Worm (Caenorhabditis elegans) whole organism, late embryonic: Measurements from ENCODE around the gene apc-17.

Experiments
- C08G9.2 ChIP-seq: sonication (generic microtip); optimal IDR thresholded peaks from 2 replicates; lab custom pipeline; 2016; ENCODE audit warnings: mild to moderate bottlenecking, missing genetic modification characterization, moderate library complexity, missing compliant biosample characterization
- C38D4.7 ChIP-seq: fragments of 200-800 bp; sonication (Bioruptor generic); optimal IDR thresholded peaks from 2 replicates; lab custom pipeline; 2018; ENCODE audit warnings: mild to moderate bottlenecking, missing genetic modification characterization, moderate library complexity, missing compliant biosample characterization
- F13H6.1 ChIP-seq: sonication (generic microtip); optimal IDR thresholded peaks from 2 replicates; lab custom pipeline; 2016; ENCODE audit warnings: missing genetic modification characterization, missing compliant biosample characterization
- Y22D7AL.16 ChIP-seq: sonication (generic microtip); optimal IDR thresholded peaks from 2 replicates; lab custom pipeline; 2016; ENCODE audit warnings: missing genetic modification characterization, missing compliant biosample characterization
- ahr-1 ChIP-seq: sonication (generic microtip); optimal IDR thresholded peaks from 2 replicates; lab custom pipeline; 2016; ENCODE audit warnings: missing genetic modification characterization, missing compliant biosample characterization
- ceh-14 ChIP-seq: sonication (generic microtip); optimal IDR thresholded peaks from 2 replicates; lab custom pipeline; 2016; ENCODE audit warnings: missing genotype, missing genetic modification characterization, missing compliant biosample characterization
- ceh-19 ChIP-seq: fragments of 200-800 bp; sonication (Bioruptor generic); optimal IDR thresholded peaks from 2 replicates; lab custom pipeline; 2018; ENCODE audit warnings: mild to moderate bottlenecking, missing genetic modification characterization, missing compliant biosample characterization
- ceh-30 ChIP-seq: fragments of 150-350 bp; optimal IDR thresholded peaks from 2 replicates; lab custom pipeline; 2014; ENCODE audit warnings: missing biosample characterization, missing genetic modification characterization
- ceh-45 ChIP-seq: fragments of 200-800 bp; sonication (Bioruptor generic); IDR thresholded peaks from 2 replicates; pipeline ENCODE4 v1.3.6; 2022; ENCODE audit warnings: missing genetic modification reagents, missing genetic modification characterization, missing compliant biosample characterization
- dmd-4 ChIP-seq: sonication (generic microtip); optimal IDR thresholded peaks from 2 replicates; lab custom pipeline; 2016; ENCODE audit warnings: borderline replicate concordance, missing genetic modification characterization, missing compliant biosample characterization
- elt-4 ChIP-seq: sonication (generic microtip); optimal IDR thresholded peaks from 2 replicates; lab custom pipeline; 2016; ENCODE audit warnings: missing genetic modification characterization, missing compliant biosample characterization
- eyg-1 ChIP-seq: sonication (generic microtip); optimal IDR thresholded peaks from 2 replicates; lab custom pipeline; 2016; ENCODE audit warnings: missing genotype, missing genetic modification characterization, missing compliant biosample characterization
- fax-1 ChIP-seq: sonication (generic microtip); optimal IDR thresholded peaks from 2 replicates; lab custom pipeline; 2016; ENCODE audit warnings: missing genotype, missing genetic modification characterization, missing compliant biosample characterization
- hlh-13 ChIP-seq: fragments of 200-800 bp; sonication (Bioruptor generic); optimal IDR thresholded peaks from 2 replicates; lab custom pipeline; 2018; ENCODE audit warnings: mild to moderate bottlenecking, missing genetic modification characterization, missing compliant biosample characterization
- hlh-15 ChIP-seq: sonication (generic microtip); optimal IDR thresholded peaks from 2 replicates; lab custom pipeline; 2016; ENCODE audit warnings: missing genetic modification characterization, missing compliant biosample characterization
- hlh-6 ChIP-seq: sonication (generic microtip); optimal IDR thresholded peaks from 2 replicates; lab custom pipeline; 2016; ENCODE audit warnings: missing genotype, missing genetic modification characterization, missing compliant biosample characterization
- nhr-232 ChIP-seq: sonication (generic microtip); optimal IDR thresholded peaks from 2 replicates; lab custom pipeline; 2016; ENCODE audit warnings: missing genetic modification characterization, missing compliant biosample characterization
- npax-4 ChIP-seq: sonication (generic microtip); optimal IDR thresholded peaks from 2 replicates; lab custom pipeline; 2016; ENCODE audit warnings: missing genetic modification characterization, missing compliant biosample characterization
- pat-9 ChIP-seq: fragments of 200-800 bp; sonication (Bioruptor generic); optimal IDR thresholded peaks from 2 replicates; lab custom pipeline; 2018; ENCODE audit warnings: mild to moderate bottlenecking, missing genetic modification characterization, moderate library complexity, missing compliant biosample characterization
- pax-1 ChIP-seq: fragments of 150-350 bp; optimal IDR thresholded peaks from 2 replicates; lab custom pipeline; 2014; ENCODE audit warnings: missing biosample characterization, missing genetic modification characterization
- pha-2 ChIP-seq: sonication (generic microtip); optimal IDR thresholded peaks from 2 replicates; lab custom pipeline; 2017; ENCODE audit warnings: mild to moderate bottlenecking, missing genetic modification characterization, missing compliant biosample characterization
- pqm-1 ChIP-seq: sonication (generic microtip); optimal IDR thresholded peaks from 2 replicates; lab custom pipeline; 2016; ENCODE audit warnings: missing genetic modification characterization, missing compliant biosample characterization
- ref-2 ChIP-seq: sonication (generic microtip); optimal IDR thresholded peaks from 2 replicates; lab custom pipeline; 2016; ENCODE audit warnings: missing genetic modification characterization, missing compliant biosample characterization
- rnt-1 ChIP-seq: sonication (generic microtip); optimal IDR thresholded peaks from 2 replicates; lab custom pipeline; 2016; ENCODE audit warnings: missing genetic modification characterization, missing compliant biosample characterization
- sox-2 ChIP-seq: fragments of 200-800 bp; sonication (Bioruptor generic); IDR thresholded peaks from 2 replicates; pipeline ENCODE4 v1.3.6; 2022; ENCODE audit warnings: missing genetic modification reagents, missing genetic modification characterization, missing compliant biosample characterization
- syd-9 ChIP-seq: sonication (generic microtip); optimal IDR thresholded peaks from 2 replicates; lab custom pipeline; 2016; ENCODE audit warnings: mild to moderate bottlenecking, missing genetic modification characterization, moderate library complexity, missing compliant biosample characterization
- tbx-7 ChIP-seq: sonication (generic microtip); optimal IDR thresholded peaks from 2 replicates; lab custom pipeline; 2016; ENCODE audit warnings: missing genotype, missing genetic modification characterization, missing compliant biosample characterization
- unc-3 ChIP-seq, 2 experiments: fragments of 200-800 bp in 1 of 2; sonication (Bioruptor generic) in 1 of 2; sonication (generic microtip) in 1 of 2; conservative IDR thresholded peaks in 1 of 2; optimal IDR thresholded peaks in 1 of 2; 2 replicates each; pipeline versions ENCODE4 v1.3.6 to Lab custom; 2016 to 2022; ENCODE audit warnings: missing compliant biosample characterization in 2 of 2, missing genetic modification characterization in 2 of 2, missing genetic modification reagents in 1 of 2
- unc-42 ChIP-seq: sonication (generic microtip); optimal IDR thresholded peaks from 2 replicates; lab custom pipeline; 2016; ENCODE audit warnings: missing genotype, missing genetic modification characterization, missing compliant biosample characterization
- unc-55 ChIP-seq: sonication (generic microtip); optimal IDR thresholded peaks from 2 replicates; lab custom pipeline; 2017; ENCODE audit warnings: missing biosample characterization, missing genetic modification reagents, missing genetic modification characterization
- unc-86 ChIP-seq: sonication (generic microtip); optimal IDR thresholded peaks from 2 replicates; lab custom pipeline; 2016; ENCODE audit warnings: missing genetic modification characterization, missing compliant biosample characterization
- zip-5 ChIP-seq: sonication (generic microtip); optimal IDR thresholded peaks from 2 replicates; lab custom pipeline; 2016; ENCODE audit warnings: missing genetic modification characterization, missing compliant biosample characterization

apc-17 gene

DNA sequence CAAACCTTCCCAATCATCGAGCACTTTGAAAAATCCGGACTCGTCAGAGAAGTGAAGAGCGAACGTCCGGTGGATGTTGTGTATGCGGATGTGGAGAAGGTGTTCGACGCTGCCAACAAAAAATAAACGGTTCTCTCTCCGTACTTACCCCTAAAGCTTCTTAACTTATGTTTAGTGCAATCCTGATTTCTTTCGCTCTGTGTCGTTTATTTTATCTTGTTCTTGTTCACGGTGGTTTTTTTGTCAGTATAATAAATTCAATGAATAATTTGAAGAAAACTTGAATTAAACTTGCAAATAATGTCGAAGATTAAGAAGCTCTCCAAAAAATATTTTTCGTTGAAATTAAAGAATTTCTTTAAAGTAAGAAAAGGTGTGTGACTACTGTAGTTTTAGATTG is 21.1 kb downstream of the apc-17 start, which contains the start of gene F40F8.3:
F40F8.3 (plus strand) TSS at position 301 of the 400 bp plus-strand sequence.
- no peak for TF ChIP-seq fax-1 (tag; lab: Kevin White, UChicago)
- TF ChIP-seq dmd-4 (tag; lab: Kevin White, UChicago): no peak
- no peak for TF ChIP-seq C38D4.7 (GFP tag; lab: Kevin White, UChicago)
- TF ChIP-seq syd-9: no peak
- no peak for TF ChIP-seq tbx-7 (tag; lab: Kevin White, UChicago)
- TF ChIP-seq unc-55 (GFP tag; lab: Kevin White, UChicago): no peak
- no peak for TF ChIP-seq pha-2 (tag; lab: Kevin White, UChicago)

DNA sequence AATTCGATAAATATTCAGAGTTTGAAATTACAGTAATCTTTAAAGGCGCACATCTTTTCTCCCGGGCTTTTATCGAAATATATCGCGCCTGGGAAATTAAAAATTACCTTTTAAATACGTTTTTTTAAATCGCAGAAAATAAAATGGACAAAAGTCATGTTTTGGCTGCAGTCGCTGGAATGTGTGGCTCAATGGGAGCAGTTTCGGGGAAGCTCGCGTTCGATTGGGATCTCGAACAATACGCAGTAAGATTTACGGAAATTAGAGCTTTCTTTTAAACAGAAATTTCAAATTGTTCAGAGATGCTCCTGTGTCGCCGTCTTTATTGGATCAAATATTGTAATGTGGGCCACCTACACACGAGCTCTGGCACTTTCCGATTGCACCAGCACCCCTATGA is 21.6 kb downstream of the apc-17 start, which contains the start of gene F40F8.12:
F40F8.12 (plus strand) TSS at position 301 of the 400 bp plus-strand sequence.
- TF ChIP-seq hlh-13 (GFP tag; lab: Kevin White, UChicago) (no peak), ceh-30 (tag; lab: Kevin White, UChicago) (no peak), nhr-232 (no peak), hlh-6 (no peak), eyg-1 (tag; lab: Kevin White, UChicago) (no peak), unc-55 (GFP tag; lab: Kevin White, UChicago) (no peak), npax-4 (no peak), C08G9.2 (tag; lab: Kevin White, UChicago) (no peak), sox-2 (GFP tag; lab: Robert Waterston, UW) (no peak), Y22D7AL.16 (tag; lab: Kevin White, UChicago) (no peak), ceh-45 (GFP tag; lab: Robert Waterston, UW) (no peak), ceh-14 (tag; lab: Kevin White, UChicago) (no peak), F13H6.1 (tag; lab: Kevin White, UChicago) (no peak), ceh-19 (GFP tag; lab: Kevin White, UChicago) (no peak)

DNA sequence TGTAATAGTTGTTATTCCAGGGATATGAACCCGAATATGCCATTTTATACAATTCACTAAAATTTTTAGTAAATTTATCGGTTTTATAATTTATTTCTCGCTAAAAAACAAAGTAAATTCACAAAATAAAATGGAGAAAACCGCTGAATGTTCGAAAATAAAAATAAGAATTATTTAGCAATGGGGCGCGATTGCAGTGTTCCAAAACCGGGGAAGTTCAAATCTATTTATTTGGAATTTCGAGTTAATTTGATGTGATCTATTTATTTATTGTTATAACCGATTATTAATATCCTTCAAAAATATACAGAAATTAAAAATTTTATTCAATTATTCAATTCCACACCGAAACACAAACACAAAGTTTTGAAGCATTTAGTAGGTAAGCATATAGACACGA is 24.6 kb downstream of the apc-17 start, which contains the start of gene F40F8.11:
F40F8.11 (minus strand) TSS at position 49 of the 400 bp plus-strand sequence.
- TF ChIP-seq unc-42 (tag; lab: Kevin White, UChicago): peak; percentile 4
- no peak for TF ChIP-seq unc-3 (GFP tag; conservative IDR thresholded peaks at IDR 0.05; lab: Robert Waterston, UW)
- TF ChIP-seq unc-3 (tag; optimal IDR thresholded peaks at IDR 0.05; lab: Kevin White, UChicago): no peak

DNA sequence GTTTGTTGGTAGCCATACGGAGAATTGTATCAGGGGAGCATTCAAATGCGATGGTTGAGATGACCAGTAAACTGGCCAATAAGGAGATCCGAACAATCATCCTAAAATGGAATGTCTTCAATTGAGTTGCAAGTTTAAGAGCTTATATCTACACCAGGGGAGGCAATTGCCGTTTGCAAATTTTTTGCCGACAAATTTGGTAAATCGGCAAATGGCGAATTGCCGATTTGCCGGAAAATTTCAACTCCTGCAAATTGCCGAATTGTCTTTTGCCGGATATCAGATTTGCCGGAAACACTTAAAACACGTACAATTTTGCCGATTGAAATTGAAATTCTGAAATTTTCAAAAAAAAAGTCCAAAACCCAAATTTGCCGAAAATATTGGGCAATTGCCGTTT is 26.9 kb downstream of the apc-17 start, which contains the start of gene F40F8.5:
F40F8.5 (minus strand) TSS at position 101 of the 400 bp plus-strand sequence.
- TF ChIP-seq sox-2 (GFP tag; lab: Robert Waterston, UW) (no peak), pax-1 (tag; lab: Kevin White, UChicago) (no peak), pqm-1 (tag; lab: Kevin White, UChicago) (no peak), nhr-232 (no peak), elt-4 (tag; lab: Kevin White, UChicago) (no peak), pat-9 (tag; lab: Kevin White, UChicago) (no peak), syd-9 (no peak), zip-5 (no peak), ref-2 (tag; lab: Kevin White, UChicago) (no peak), hlh-15 (no peak), ceh-19 (GFP tag; lab: Kevin White, UChicago) (no peak), tbx-7 (tag; lab: Kevin White, UChicago) (no peak), rnt-1 (tag; lab: Kevin White, UChicago) (no peak), unc-86 (tag; lab: Kevin White, UChicago) (no peak), pha-2 (tag; lab: Kevin White, UChicago) (no peak), ahr-1 (no peak)

DNA sequence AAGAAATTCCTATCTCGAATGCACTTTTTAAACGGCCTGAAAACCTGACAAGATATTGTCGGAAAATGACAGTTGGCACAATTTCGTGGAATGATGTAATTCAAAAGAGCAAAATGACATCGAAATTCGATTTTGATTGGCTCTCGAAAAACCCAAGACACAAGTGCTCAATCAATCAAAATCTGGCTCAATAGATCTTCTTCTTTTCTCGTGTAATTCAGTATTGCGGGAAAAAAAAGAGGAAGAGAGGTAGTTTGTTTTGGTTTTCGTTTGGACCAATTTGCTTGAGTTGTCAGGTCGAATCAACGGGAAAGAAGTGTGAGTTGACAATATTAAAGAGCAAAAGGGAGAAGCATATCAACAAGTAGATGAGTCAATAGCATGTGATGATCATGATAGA is 27.8 kb downstream of the apc-17 start:
- TF ChIP-seq pqm-1 (tag; lab: Kevin White, UChicago) (no peak), unc-55 (GFP tag; lab: Kevin White, UChicago) (peak; percentile 76)
